Worm (Caenorhabditis elegans) whole organism, L1 larva: Measurements from ENCODE around the gene Y32B12A.5.

ENCODE experiments used
- aly-2 ChIP-seq: fragments of 150-350 bp; optimal IDR thresholded peaks from 2 replicates; lab custom pipeline; 2014; ENCODE audit warnings: missing biosample characterization, missing genetic modification characterization
- ama-1 ChIP-seq: fragments of 150-350 bp; optimal IDR thresholded peaks from 2 replicates; lab custom pipeline; 2014
- blmp-1 ChIP-seq: fragments of 150-350 bp; optimal IDR thresholded peaks from 2 replicates; lab custom pipeline; 2014; ENCODE audit warnings: missing biosample characterization, missing genetic modification characterization
- ceh-90 ChIP-seq: sonication (generic microtip); optimal IDR thresholded peaks from 2 replicates; lab custom pipeline; 2016; ENCODE audit warnings: missing genetic modification characterization, missing compliant biosample characterization
- egl-27 ChIP-seq, 2 experiments: fragments of 150-350 bp in 1 of 2; sonication (generic microtip); optimal IDR thresholded peaks; 3 replicates each; lab custom pipeline; 2017 to 2018; ENCODE audit warnings: missing biosample characterization in 2 of 2, missing genetic modification characterization in 2 of 2, missing genetic modification reagents in 2 of 2
- lin-39 ChIP-seq: fragments of 150-350 bp; optimal IDR thresholded peaks from 2 replicates; lab custom pipeline; 2014; ENCODE audit warnings: missing biosample characterization, missing genetic modification reagents, missing genetic modification characterization
- lir-3 ChIP-seq: sonication (generic microtip); optimal IDR thresholded peaks from 2 replicates; lab custom pipeline; 2016; ENCODE audit warnings: mild to moderate bottlenecking, missing genetic modification characterization, moderate library complexity, missing compliant biosample characterization; ENCODE audit not compliant: poor library complexity
- mef-2 ChIP-seq: fragments of 150-350 bp; optimal IDR thresholded peaks from 2 replicates; lab custom pipeline; 2014; ENCODE audit warnings: missing biosample characterization, missing genetic modification characterization
- nhr-237 ChIP-seq: fragments of 150-350 bp; optimal IDR thresholded peaks from 2 replicates; lab custom pipeline; 2014; ENCODE audit warnings: missing biosample characterization, missing genetic modification characterization
- nhr-77 ChIP-seq: fragments of 150-350 bp; optimal IDR thresholded peaks from 2 replicates; lab custom pipeline; 2014; ENCODE audit warnings: missing biosample characterization, missing genetic modification characterization
- unc-62 ChIP-seq: fragments of 150-350 bp; optimal IDR thresholded peaks from 2 replicates; lab custom pipeline; 2014; ENCODE audit warnings: missing biosample characterization, missing genetic modification reagents, missing genetic modification characterization

ce11 chrV:16458714-16459113, 28.7 kb downstream of the Y32B12A.5 start, which contains the start of gene str-15:
- TF ChIP-seq nhr-237 (no peak), aly-2 (tag; lab: Kevin White, UChicago) (no peak), blmp-1 (tag; lab: Kevin White, UChicago) (no peak), unc-62 (no peak), egl-27 (tag; optimal IDR thresholded peaks at IDR 0.05; lab: Kevin White, UChicago) (no peak), nhr-77 (tag; lab: Kevin White, UChicago) (no peak), lir-3 (no peak), lin-39 (tag; lab: Kevin White, UChicago) (no peak), mef-2 (no peak), ama-1 (lab: Kevin White, UChicago) (no peak), ceh-90 (tag; lab: Kevin White, UChicago) (no peak)
